Comparison of ENCODE assay signal across 1 fruit fly cellular context in genomic region chr3R:12627691-12628148, dm6.
TF ChIP-seq lines count a peak whose summit lies in the region.

Vha55 (minus strand) TSS chr3R:12627829.
Snx3 (plus strand) TSS chr3R:12628031.

TF ChIP-seq in whole organism, embryonic, 481 proteins besides CTCF, POLR2A, EP300 and RAD21 (continued from another document and continues in another):
- TF ChIP-seq pzg (GFP tag; optimal IDR thresholded peaks at IDR 0.05; lab: Kevin White, UChicago) (peak; percentile 100), CG6765 (GFP tag; optimal IDR thresholded peaks at IDR 0.05; lab: Kevin White, UChicago) (peak; percentile 37), caup (GFP tag; optimal IDR thresholded peaks at IDR 0.05; lab: Kevin White, UChicago; ENCODE audit: severe bottlenecking) (peak; percentile 78), phol (tag; optimal IDR thresholded peaks at IDR 0.05; lab: Kevin White, UChicago) (peak; percentile 65), abd-A (tag; optimal IDR thresholded peaks at IDR 0.05; lab: Kevin White, UChicago) (no peak), emc (GFP tag; optimal IDR thresholded peaks at IDR 0.05; lab: Kevin White, UChicago) (peak; percentile 81), CG17328 (GFP tag; IDR thresholded peaks at IDR 0.05; lab: Robert Waterston, UW) (no peak), vfl (GFP tag; optimal IDR thresholded peaks at IDR 0.05; lab: Kevin White, UChicago) (peak; percentile 88), Kr (GFP tag; optimal IDR thresholded peaks at IDR 0.05; lab: Kevin White, UChicago) (no peak), Bteb2 (GFP tag; optimal IDR thresholded peaks at IDR 0.05; lab: Kevin White, UChicago) (peak; percentile 85), BtbVII (GFP tag; optimal IDR thresholded peaks at IDR 0.05; lab: Kevin White, UChicago) (peak; percentile 44), CG12071 (GFP tag; optimal IDR thresholded peaks at IDR 0.05; lab: Kevin White, UChicago) (peak; percentile 21), CG17829 (tag; optimal IDR thresholded peaks at IDR 0.05; lab: Kevin White, UChicago) (peak; percentile 82), Fer1 (GFP tag; optimal IDR thresholded peaks at IDR 0.05; lab: Kevin White, UChicago) (peak; percentile 77), CG3995 (GFP tag; optimal IDR thresholded peaks at IDR 0.05; lab: Kevin White, UChicago) (peak; percentile 44), CG33213 (GFP tag; optimal IDR thresholded peaks at IDR 0.05; lab: Kevin White, UChicago) (peak; percentile 98), crol (GFP tag; IDR thresholded peaks at IDR 0.05; lab: Robert Waterston, UW) (no peak), fd102C (GFP tag; optimal IDR thresholded peaks at IDR 0.05; lab: Kevin White, UChicago) (no peak), cad (GFP tag; optimal IDR thresholded peaks at IDR 0.05; lab: Kevin White, UChicago) (no peak), chinmo (GFP tag; IDR thresholded peaks at IDR 0.05; lab: Robert Waterston, UW; ENCODE audit: partially characterized antibody) (no peak), Hr78 (GFP tag; optimal IDR thresholded peaks at IDR 0.05; lab: Kevin White, UChicago) (peak in 1 of 2 experiments; percentile 25), CG2712 (tag; optimal IDR thresholded peaks at IDR 0.05; lab: Kevin White, UChicago) (peak; percentile 54), br (optimal IDR thresholded peaks at IDR 0.05; lab: Kevin White, UChicago) (no peak), Awh (GFP tag; IDR thresholded peaks at IDR 0.05; lab: Robert Waterston, UW) (no peak), rib (GFP tag; IDR thresholded peaks at IDR 0.05; lab: Robert Waterston, UW) (no peak), Doc3 (GFP tag; IDR thresholded peaks at IDR 0.05; lab: Robert Waterston, UW; ENCODE audit: partially characterized antibody) (no peak), scrt (GFP tag; optimal IDR thresholded peaks at IDR 0.05; lab: Kevin White, UChicago) (no peak), knrl (GFP tag; IDR thresholded peaks at IDR 0.05; lab: Robert Waterston, UW; ENCODE audit: partially characterized antibody) (no peak), crc (GFP tag; optimal IDR thresholded peaks at IDR 0.05; lab: Kevin White, UChicago) (peak; percentile 52), CG1233 (GFP tag; optimal IDR thresholded peaks at IDR 0.05; lab: Kevin White, UChicago) (peak; percentile 32), Gug (GFP tag; IDR thresholded peaks at IDR 0.05; lab: Robert Waterston, UW) (peak; percentile 78), CG17912 (GFP tag; optimal IDR thresholded peaks at IDR 0.05; lab: Kevin White, UChicago) (peak; percentile 69), mam (GFP tag; optimal IDR thresholded peaks at IDR 0.05; lab: Kevin White, UChicago) (peak; percentile 94), chn (GFP tag; optimal IDR thresholded peaks at IDR 0.05; lab: Kevin White, UChicago) (peak; percentile 72), ci (GFP tag; IDR thresholded peaks at IDR 0.05; lab: Robert Waterston, UW) (no peak), bcd (GFP tag; optimal IDR thresholded peaks at IDR 0.05; lab: Kevin White, UChicago) (peak; percentile 73), Ptx1 (GFP tag; IDR thresholded peaks at IDR 0.05; lab: Robert Waterston, UW) (no peak), sob (GFP tag; IDR thresholded peaks at IDR 0.05; lab: Robert Waterston, UW) (no peak), Antp (GFP tag; optimal IDR thresholded peaks at IDR 0.05; lab: Kevin White, UChicago) (peak; percentile 89), Blimp-1 (GFP tag; optimal IDR thresholded peaks at IDR 0.05; lab: Kevin White, UChicago) (peak; percentile 59), CG13424 (tag; optimal IDR thresholded peaks at IDR 0.05; lab: Kevin White, UChicago) (peak; percentile 39), CG6854 (GFP tag; optimal IDR thresholded peaks at IDR 0.05; lab: Kevin White, UChicago) (no peak), trem (tag; optimal IDR thresholded peaks at IDR 0.05; lab: Kevin White, UChicago) (peak; percentile 91), ash1 (GFP tag; optimal IDR thresholded peaks at IDR 0.05; lab: Kevin White, UChicago) (peak; percentile 82), Atf3 (GFP tag; optimal IDR thresholded peaks at IDR 0.05; lab: Kevin White, UChicago) (peak; percentile 95), CG12155 (GFP tag; optimal IDR thresholded peaks at IDR 0.05; lab: Kevin White, UChicago) (peak; percentile 88), CG13296 (GFP tag; optimal IDR thresholded peaks at IDR 0.05; lab: Kevin White, UChicago) (no peak), gsb (GFP tag; IDR thresholded peaks at IDR 0.05; lab: Robert Waterston, UW) (no peak), Hr39 (optimal IDR thresholded peaks at IDR 0.05; lab: Kevin White, UChicago) (peak; percentile 74), HmgD (GFP tag; optimal IDR thresholded peaks at IDR 0.05; lab: Kevin White, UChicago) (peak; percentile 96), HLH4C (GFP tag; IDR thresholded peaks at IDR 0.05; lab: Robert Waterston, UW; ENCODE audit: partially characterized antibody) (no peak), zen (tag; optimal IDR thresholded peaks at IDR 0.05; lab: Kevin White, UChicago) (peak; percentile 58), dmrt11E (tag; optimal IDR thresholded peaks at IDR 0.05; lab: Kevin White, UChicago) (peak; percentile 48), CG12299 (tag; optimal IDR thresholded peaks at IDR 0.05; lab: Kevin White, UChicago) (peak; percentile 54), Hmr (GFP tag; optimal IDR thresholded peaks at IDR 0.05; lab: Kevin White, UChicago) (peak; percentile 94), HHEX (GFP tag; optimal IDR thresholded peaks at IDR 0.05; lab: Kevin White, UChicago) (peak; percentile 16), CG14710 (tag; optimal IDR thresholded peaks at IDR 0.05; lab: Kevin White, UChicago) (peak; percentile 88), unpg (GFP tag; optimal IDR thresholded peaks at IDR 0.05; lab: Kevin White, UChicago) (peak; percentile 46), kah (GFP tag; optimal IDR thresholded peaks at IDR 0.05; lab: Kevin White, UChicago) (no peak), CG2120 (GFP tag; optimal IDR thresholded peaks at IDR 0.05; lab: Kevin White, UChicago) (peak; percentile 94), NK7.1 (GFP tag; optimal IDR thresholded peaks at IDR 0.05; lab: Kevin White, UChicago) (peak; percentile 77), vnd (GFP tag; IDR thresholded peaks at IDR 0.05; lab: Robert Waterston, UW; ENCODE audit: partially characterized antibody) (no peak), so (GFP tag; IDR thresholded peaks at IDR 0.05; lab: Robert Waterston, UW) (no peak), slou (GFP tag; optimal IDR thresholded peaks at IDR 0.05; lab: Kevin White, UChicago) (peak; percentile 64), NfI (GFP tag; optimal IDR thresholded peaks at IDR 0.05; lab: Kevin White, UChicago) (peak; percentile 79), Med (GFP tag; lab: Kevin White, UChicago) (peak; percentile 98), nmo (GFP tag; optimal IDR thresholded peaks at IDR 0.05; lab: Kevin White, UChicago) (peak; percentile 81), al (GFP tag; IDR thresholded peaks at IDR 0.05; lab: Robert Waterston, UW) (no peak), Pdp1 (GFP tag; optimal IDR thresholded peaks at IDR 0.05; lab: Kevin White, UChicago) (peak; percentile 86 to 94), exex (tag; optimal IDR thresholded peaks at IDR 0.05; lab: Kevin White, UChicago) (peak; percentile 7), CG9817 (tag; optimal IDR thresholded peaks at IDR 0.05; lab: Kevin White, UChicago) (peak; percentile 71), eyg (GFP tag; optimal IDR thresholded peaks at IDR 0.05; lab: Kevin White, UChicago) (peak; percentile 67), CG2202 (tag; optimal IDR thresholded peaks at IDR 0.05; lab: Kevin White, UChicago) (peak; percentile 45), CG18599 (GFP tag; optimal IDR thresholded peaks at IDR 0.05; lab: Kevin White, UChicago) (peak; percentile 83), CG7786 (GFP tag; optimal IDR thresholded peaks at IDR 0.05; lab: Kevin White, UChicago) (peak; percentile 87), run (tag; optimal IDR thresholded peaks at IDR 0.05; lab: Kevin White, UChicago) (peak; percentile 3), YL-1 (GFP tag; optimal IDR thresholded peaks at IDR 0.05; lab: Kevin White, UChicago) (peak; percentile 81), croc (GFP tag; conservative IDR thresholded peaks at IDR 0.05; lab: Robert Waterston, UW) (peak; percentile 31; the same call in 2 of the 3 replicates), ttk (GFP tag; IDR thresholded peaks at IDR 0.05; lab: Robert Waterston, UW) (no peak), CG16815 (GFP tag; optimal IDR thresholded peaks at IDR 0.05; lab: Kevin White, UChicago) (peak; percentile 51), CG4424 (GFP tag; optimal IDR thresholded peaks at IDR 0.05; lab: Kevin White, UChicago) (peak; percentile 63), nau (GFP tag; optimal IDR thresholded peaks at IDR 0.05; lab: Kevin White, UChicago) (no peak), Rx (GFP tag; IDR thresholded peaks at IDR 0.05; lab: Robert Waterston, UW) (no peak), bigmax (GFP tag; optimal IDR thresholded peaks at IDR 0.05; lab: Kevin White, UChicago) (peak; percentile 57), CG33557 (GFP tag; optimal IDR thresholded peaks at IDR 0.05; lab: Kevin White, UChicago) (peak; percentile 37), bab2 (GFP tag; optimal IDR thresholded peaks at IDR 0.05; lab: Kevin White, UChicago) (peak; percentile 85), Ets65A (GFP tag; lab: Kevin White, UChicago) (peak; percentile 100), luna (GFP tag; optimal IDR thresholded peaks at IDR 0.05; lab: Kevin White, UChicago) (peak; percentile 72), CG12744 (GFP tag; optimal IDR thresholded peaks at IDR 0.05; lab: Kevin White, UChicago) (peak; percentile 76), CG30403 (GFP tag; optimal IDR thresholded peaks at IDR 0.05; lab: Kevin White, UChicago) (peak; percentile 80), jing (GFP tag; optimal IDR thresholded peaks at IDR 0.05; lab: Kevin White, UChicago) (no peak), Hr3 (GFP tag; optimal IDR thresholded peaks at IDR 0.05; lab: Kevin White, UChicago) (peak; percentile 69), CG4730 (GFP tag; IDR thresholded peaks at IDR 0.05; lab: Robert Waterston, UW) (no peak), kni (GFP tag; optimal IDR thresholded peaks at IDR 0.05; lab: Kevin White, UChicago) (no peak), NC2α (GFP tag; optimal IDR thresholded peaks at IDR 0.05; lab: Kevin White, UChicago) (peak; percentile 60), gcm2 (GFP tag; optimal IDR thresholded peaks at IDR 0.05; lab: Kevin White, UChicago) (peak; percentile 21), Hsf (GFP tag; optimal IDR thresholded peaks at IDR 0.05; lab: Kevin White, UChicago) (peak; percentile 83), tap (tag; optimal IDR thresholded peaks at IDR 0.05; lab: Kevin White, UChicago) (no peak), grn (GFP tag; optimal IDR thresholded peaks at IDR 0.05; lab: Kevin White, UChicago) (no peak), Mad (GFP tag; optimal IDR thresholded peaks at IDR 0.05; lab: Kevin White, UChicago) (peak; percentile 71), crp (GFP tag; optimal IDR thresholded peaks at IDR 0.05; lab: Kevin White, UChicago) (peak in 1 of 2 experiments; percentile 82), pum (GFP tag; optimal IDR thresholded peaks at IDR 0.05; lab: Kevin White, UChicago) (peak; percentile 82), CG11695 (GFP tag; IDR thresholded peaks at IDR 0.05; lab: Robert Waterston, UW) (no peak), CG6272 (GFP tag; IDR thresholded peaks at IDR 0.05; lab: Robert Waterston, UW) (no peak; the same call in 1 of the 2 replicates), lbe (GFP tag; optimal IDR thresholded peaks at IDR 0.05; lab: Kevin White, UChicago) (peak; percentile 70), Lhr (GFP tag; optimal IDR thresholded peaks at IDR 0.05; lab: Kevin White, UChicago) (peak; percentile 99), twi (tag; optimal IDR thresholded peaks at IDR 0.05; lab: Kevin White, UChicago) (peak; percentile 54), Abd-B (GFP tag; optimal IDR thresholded peaks at IDR 0.05; lab: Kevin White, UChicago) (peak; percentile 63), Hey (tag; optimal IDR thresholded peaks at IDR 0.05; lab: Kevin White, UChicago) (peak; percentile 58), CG12659 (GFP tag; optimal IDR thresholded peaks at IDR 0.05; lab: Kevin White, UChicago) (peak; percentile 95), Atf6 (GFP tag; IDR thresholded peaks at IDR 0.05; lab: Robert Waterston, UW) (no peak), repo (GFP tag; optimal IDR thresholded peaks at IDR 0.05; lab: Kevin White, UChicago) (peak; percentile 27), CG34376 (GFP tag; optimal IDR thresholded peaks at IDR 0.05; lab: Kevin White, UChicago) (peak; percentile 46), CG9727 (GFP tag; optimal IDR thresholded peaks at IDR 0.05; lab: Kevin White, UChicago) (no peak), Usf (GFP tag; optimal IDR thresholded peaks at IDR 0.05; lab: Kevin White, UChicago) (peak; percentile 99), CG15601 (tag; optimal IDR thresholded peaks at IDR 0.05; lab: Kevin White, UChicago) (peak; percentile 80), pita (GFP tag; optimal IDR thresholded peaks at IDR 0.05; lab: Kevin White, UChicago) (peak; percentile 98), Fer3 (tag; optimal IDR thresholded peaks at IDR 0.05; lab: Kevin White, UChicago) (peak; percentile 57), oc (tag; optimal IDR thresholded peaks at IDR 0.05; lab: Kevin White, UChicago) (peak; percentile 22), CG12236 (GFP tag; optimal IDR thresholded peaks at IDR 0.05; lab: Kevin White, UChicago) (peak; percentile 55), Xbp1 (GFP tag; optimal IDR thresholded peaks at IDR 0.05; lab: Kevin White, UChicago) (peak; percentile 89), CG10267 (tag; optimal IDR thresholded peaks at IDR 0.05; lab: Kevin White, UChicago) (peak; percentile 100), shn (GFP tag; optimal IDR thresholded peaks at IDR 0.05; lab: Kevin White, UChicago) (peak; percentile 84), CG8359 (GFP tag; optimal IDR thresholded peaks at IDR 0.05; lab: Kevin White, UChicago; ENCODE audit: borderline replicate concordance) (no peak), ab (GFP tag; optimal IDR thresholded peaks at IDR 0.05; lab: Kevin White, UChicago) (peak; percentile 21), CG14667 (GFP tag; IDR thresholded peaks at IDR 0.05; lab: Robert Waterston, UW) (no peak), CG8944 (GFP tag; optimal IDR thresholded peaks at IDR 0.05; lab: Kevin White, UChicago) (peak; percentile 84), onecut (GFP tag; IDR thresholded peaks at IDR 0.05; lab: Robert Waterston, UW) (peak; percentile 37), lab (GFP tag; optimal IDR thresholded peaks at IDR 0.05; lab: Kevin White, UChicago) (peak; percentile 86), yki (optimal IDR thresholded peaks at IDR 0.05; lab: Kevin White, UChicago) (peak; percentile 14), CG10209 (GFP tag; optimal IDR thresholded peaks at IDR 0.05; lab: Kevin White, UChicago) (peak; percentile 55), CG2116 (GFP tag; optimal IDR thresholded peaks at IDR 0.05; lab: Kevin White, UChicago) (peak; percentile 73), ara (GFP tag; IDR thresholded peaks at IDR 0.05; lab: Robert Waterston, UW) (no peak), CG10543 (GFP tag; optimal IDR thresholded peaks at IDR 0.05; lab: Kevin White, UChicago) (peak; percentile 71)
